Fruit fly (Drosophila melanogaster) whole organism, embryonic: ENCODE results near the gene Jon66Cii.

Experiments
- Atf-2 ChIP-seq: fragments of 200-800 bp; sonication (Bioruptor generic); optimal IDR thresholded peaks from 2 replicates; lab custom pipeline; 2016; ENCODE audit warnings: missing biosample characterization, missing genetic modification characterization
- CG10209 ChIP-seq: fragments of 200-800 bp; sonication (Bioruptor generic); optimal IDR thresholded peaks from 3 replicates; lab custom pipeline; 2017; ENCODE audit warnings: missing biosample characterization, mild to moderate bottlenecking, missing genetic modification characterization, missing genetic modification reagents
- CG10979 ChIP-seq: fragments of 200-800 bp; sonication (Bioruptor generic); optimal IDR thresholded peaks from 2 replicates; lab custom pipeline; 2018; ENCODE audit warnings: missing biosample characterization, mild to moderate bottlenecking, missing genetic modification characterization, moderate library complexity
- CG11560 ChIP-seq: fragments of 200-800 bp; sonication (Bioruptor generic); IDR thresholded peaks from 3 replicates; pipeline ENCODE4 v1.3.6; 2022; ENCODE audit warnings: missing biosample characterization, missing genetic modification characterization
- CG12155 ChIP-seq: fragments of 200-800 bp; sonication (Bioruptor generic); optimal IDR thresholded peaks from 3 replicates; lab custom pipeline; 2016; ENCODE audit warnings: missing biosample characterization, missing genetic modification characterization
- CG12236 ChIP-seq: fragments of 200-800 bp; sonication (Bioruptor generic); optimal IDR thresholded peaks from 2 replicates; lab custom pipeline; 2016; ENCODE audit warnings: missing biosample characterization, missing genetic modification characterization
- CG12391 ChIP-seq: fragments of 200-800 bp; sonication (Bioruptor generic); optimal IDR thresholded peaks from 3 replicates; lab custom pipeline; 2018; ENCODE audit warnings: missing biosample characterization, mild to moderate bottlenecking, missing genetic modification characterization, moderate library complexity
- CG14014 ChIP-seq: fragments of 200-800 bp; sonication (Bioruptor generic); IDR thresholded peaks from 2 replicates; pipeline ENCODE4 v1.3.6; 2022; ENCODE audit warnings: missing biosample characterization, missing genetic modification characterization
- CG14710 ChIP-seq: fragments of 200-800 bp; sonication (Bioruptor generic); optimal IDR thresholded peaks from 3 replicates; lab custom pipeline; 2019; ENCODE audit warnings: missing biosample characterization, mild to moderate bottlenecking, missing genetic modification characterization, moderate library complexity
- CG14965 ChIP-seq: fragments of 200-800 bp; sonication (Bioruptor generic); optimal IDR thresholded peaks from 2 replicates; lab custom pipeline; 2016; ENCODE audit warnings: missing biosample characterization, missing genetic modification characterization, borderline replicate concordance
- CG17612 ChIP-seq: fragments of 200-800 bp; sonication (Bioruptor generic); IDR thresholded peaks from 2 replicates; pipeline ENCODE4 v1.3.6; 2022; ENCODE audit warnings: missing biosample characterization, missing genetic modification characterization
- CG18619 ChIP-seq: fragments of 200-800 bp; sonication (Bioruptor generic); optimal IDR thresholded peaks from 3 replicates; lab custom pipeline; 2017; ENCODE audit warnings: missing biosample characterization, mild to moderate bottlenecking, missing genetic modification characterization
- CG2129 ChIP-seq: fragments of 200-800 bp; sonication (Bioruptor generic); IDR thresholded peaks from 2 replicates; pipeline ENCODE4 v1.3.6; 2022; ENCODE audit warnings: missing biosample characterization, missing genetic modification characterization; ENCODE audit not compliant: partially characterized antibody
- CG30020 ChIP-seq: fragments of 200-800 bp; optimal IDR thresholded peaks from 2 replicates; lab custom pipeline; 2019; ENCODE audit warnings: missing biosample characterization, mild to moderate bottlenecking, missing genetic modification characterization, moderate library complexity
- CG32532 ChIP-seq: fragments of 200-800 bp; sonication (Bioruptor generic); IDR thresholded peaks from 2 replicates; pipeline ENCODE4 v1.3.6; 2022; ENCODE audit warnings: missing biosample characterization, missing genetic modification characterization
- CG3726 ChIP-seq: fragments of 200-800 bp; sonication (Bioruptor generic); IDR thresholded peaks from 3 replicates; pipeline ENCODE4, ENCODE4 v1.3.6; 2022; ENCODE audit warnings: missing biosample characterization, missing genetic modification characterization
- CG42726 ChIP-seq: fragments of 200-800 bp; sonication (Bioruptor generic); IDR thresholded peaks from 2 replicates; pipeline ENCODE4 v1.3.6; 2022; ENCODE audit warnings: missing biosample characterization, missing genetic modification characterization; ENCODE audit not compliant: partially characterized antibody
- CG4360 ChIP-seq: fragments of 200-800 bp; sonication (Bioruptor generic); IDR thresholded peaks from 2 replicates; pipeline ENCODE4 v1.3.6; 2022; ENCODE audit warnings: missing biosample characterization, missing genetic modification characterization
- CG4730 ChIP-seq: fragments of 200-800 bp; sonication (Bioruptor generic); IDR thresholded peaks from 2 replicates; pipeline ENCODE4 v1.3.6; 2022; ENCODE audit warnings: missing biosample characterization, missing genetic modification characterization
- CG6272 ChIP-seq: fragments of 200-800 bp; sonication (Bioruptor generic); IDR thresholded peaks from 2 replicates; pipeline ENCODE4 v1.3.6; 2022; ENCODE audit warnings: missing biosample characterization, missing genetic modification characterization
- CG7786 ChIP-seq: fragments of 200-800 bp; sonication (Bioruptor generic); optimal IDR thresholded peaks from 2 replicates; lab custom pipeline; 2016; ENCODE audit warnings: missing biosample characterization, missing genetic modification characterization
- CG8478 ChIP-seq: fragments of >200 bp; optimal IDR thresholded peaks from 2 replicates; lab custom pipeline; 2018
- CkIIα-i1 ChIP-seq: fragments of 200-800 bp; sonication (Bioruptor generic); IDR thresholded peaks from 2 replicates; pipeline ENCODE4 v1.3.6; 2022; ENCODE audit warnings: missing biosample characterization, missing genetic modification characterization
- HLH54F ChIP-seq: fragments of 200-800 bp; sonication (Bioruptor generic); optimal IDR thresholded peaks from 3 replicates; lab custom pipeline; 2016; ENCODE audit warnings: missing biosample characterization, missing genetic modification characterization
- Hsf ChIP-seq: fragments of 200-800 bp; sonication (Bioruptor generic); optimal IDR thresholded peaks from 3 replicates; lab custom pipeline; 2016; ENCODE audit warnings: missing biosample characterization, missing genetic modification characterization
- NC2α ChIP-seq: fragments of 200-800 bp; sonication (Bioruptor generic); optimal IDR thresholded peaks from 2 replicates; lab custom pipeline; 2016; ENCODE audit warnings: missing biosample characterization, missing genetic modification characterization
- NFAT ChIP-seq: fragments of 200-800 bp; sonication (Bioruptor generic); IDR thresholded peaks from 2 replicates; pipeline ENCODE4 v1.3.6; 2022; ENCODE audit warnings: missing biosample characterization, missing genetic modification characterization
- Side ChIP-seq: fragments of 200-800 bp; sonication (Bioruptor generic); optimal IDR thresholded peaks from 2 replicates; lab custom pipeline; 2016; ENCODE audit warnings: missing biosample characterization, missing genetic modification characterization
- Tbp ChIP-seq: fragments of >200 bp; optimal IDR thresholded peaks from 2 replicates; lab custom pipeline; 2018; ENCODE audit warnings: missing biosample characterization, missing genetic modification characterization
- ato ChIP-seq: fragments of 200-800 bp; sonication (Bioruptor generic); IDR thresholded peaks from 2 replicates; pipeline ENCODE4 v1.3.6; 2022; ENCODE audit warnings: missing biosample characterization, missing genetic modification characterization; ENCODE audit not compliant: partially characterized antibody
- bowl ChIP-seq: fragments of 200-800 bp; sonication (Bioruptor generic); IDR thresholded peaks from 2 replicates; pipeline ENCODE4 v1.3.6; 2022; ENCODE audit warnings: missing biosample characterization, missing genetic modification characterization
- bsh ChIP-seq, 2 experiments: fragments of 200-800 bp; sonication (Bioruptor generic); optimal IDR thresholded peaks; 2 replicates each; lab custom pipeline; 2017 to 2018; ENCODE audit warnings: mild to moderate bottlenecking in 2 of 2, missing biosample characterization in 2 of 2, missing genetic modification characterization in 2 of 2, moderate library complexity in 1 of 2
- cg ChIP-seq: fragments of 200-800 bp; sonication (Bioruptor generic); optimal IDR thresholded peaks from 3 replicates; lab custom pipeline; 2019; ENCODE audit warnings: missing biosample characterization, mild to moderate bottlenecking, missing genetic modification characterization, moderate library complexity
- chif ChIP-seq, 2 experiments: fragments of 200-800 bp; sonication (Bioruptor generic); optimal IDR thresholded peaks; 3 replicates each; lab custom pipeline; 2016; ENCODE audit warnings: missing biosample characterization in 2 of 2, missing genetic modification characterization in 2 of 2
- da ChIP-seq: fragments of 200-800 bp; sonication (Bioruptor generic); optimal IDR thresholded peaks from 2 replicates; lab custom pipeline; 2016; ENCODE audit warnings: missing biosample characterization, missing genetic modification characterization
- dpn ChIP-seq, 2 experiments: fragments of 200-800 bp; sonication (Bioruptor generic); optimal IDR thresholded peaks; 3 replicates each; lab custom pipeline; 2016; ENCODE audit warnings: missing biosample characterization in 2 of 2, missing genetic modification characterization in 2 of 2
- emc ChIP-seq: fragments of 200-800 bp; sonication (Bioruptor generic); optimal IDR thresholded peaks from 2 replicates; lab custom pipeline; 2016; ENCODE audit warnings: missing biosample characterization, missing genetic modification characterization
- eyg ChIP-seq: fragments of 200-800 bp; sonication (Bioruptor generic); optimal IDR thresholded peaks from 3 replicates; lab custom pipeline; 2016; ENCODE audit warnings: missing biosample characterization, missing genetic modification characterization
- fd102C ChIP-seq: fragments of 200-800 bp; sonication (Bioruptor generic); optimal IDR thresholded peaks from 2 replicates; lab custom pipeline; 2018; ENCODE audit warnings: missing biosample characterization, mild to moderate bottlenecking, missing genetic modification characterization, moderate library complexity
- fd3F ChIP-seq: fragments of 200-800 bp; sonication (Bioruptor generic); optimal IDR thresholded peaks from 2 replicates; lab custom pipeline; 2018; ENCODE audit warnings: missing biosample characterization, mild to moderate bottlenecking, missing genetic modification characterization, moderate library complexity
- fru ChIP-seq: fragments of >200 bp; optimal IDR thresholded peaks from 2 replicates; lab custom pipeline; 2017
- grn ChIP-seq: fragments of 200-800 bp; sonication (Bioruptor generic); optimal IDR thresholded peaks from 3 replicates; lab custom pipeline; 2017; ENCODE audit warnings: missing biosample characterization, missing genetic modification characterization
- ham ChIP-seq: fragments of 200-800 bp; sonication (Bioruptor generic); IDR thresholded peaks from 2 replicates; pipeline ENCODE4 v1.3.6; 2022; ENCODE audit warnings: missing biosample characterization, missing genetic modification characterization
- hbn ChIP-seq: fragments of 200-800 bp; sonication (Bioruptor generic); IDR thresholded peaks from 2 replicates; pipeline ENCODE4 v1.3.6; 2022; ENCODE audit warnings: missing biosample characterization, missing genetic modification characterization; ENCODE audit not compliant: partially characterized antibody
- ind ChIP-seq: fragments of 200-800 bp; sonication (Bioruptor generic); optimal IDR thresholded peaks from 3 replicates; lab custom pipeline; 2016; ENCODE audit warnings: missing biosample characterization, missing genetic modification characterization
- klu ChIP-seq: fragments of 200-800 bp; sonication (Bioruptor generic); IDR thresholded peaks from 2 replicates; pipeline ENCODE4 v1.3.6; 2022; ENCODE audit warnings: missing biosample characterization, missing genetic modification characterization
- kni ChIP-seq: fragments of 200-800 bp; sonication (Bioruptor generic); optimal IDR thresholded peaks from 3 replicates; lab custom pipeline; 2017; ENCODE audit warnings: mild to moderate bottlenecking, missing biosample characterization, missing genetic modification reagents, missing genetic modification characterization
- seq ChIP-seq: fragments of 200-800 bp; sonication (Bioruptor generic); IDR thresholded peaks from 2 replicates; pipeline ENCODE4 v1.3.6; 2022; ENCODE audit warnings: missing biosample characterization, missing genetic modification characterization
- shn ChIP-seq: fragments of 200-800 bp; sonication (Bioruptor generic); optimal IDR thresholded peaks from 3 replicates; lab custom pipeline; 2016; ENCODE audit warnings: missing biosample characterization, missing genetic modification characterization
- tgo ChIP-seq: fragments of 200-800 bp; sonication (Bioruptor generic); IDR thresholded peaks from 3 replicates; pipeline ENCODE4 v1.3.6; 2022; ENCODE audit warnings: missing biosample characterization, missing genetic modification characterization
- tna ChIP-seq: fragments of 200-800 bp; sonication (Bioruptor generic); IDR thresholded peaks from 2 replicates; pipeline ENCODE4 v1.3.6; 2022; ENCODE audit warnings: missing biosample characterization, missing genetic modification characterization; ENCODE audit not compliant: partially characterized antibody

Jon66Cii gene

dm6 chr3L:8398763-8399445, 5.5 kb upstream of the Jon66Cii start (continued):
- TF ChIP-seq tna (GFP tag; lab: Robert Waterston, UW) (no peak), ato (GFP tag; lab: Robert Waterston, UW) (no peak), shn (GFP tag; lab: Kevin White, UChicago) (no peak), kni (GFP tag; lab: Kevin White, UChicago) (no peak), CG42726 (GFP tag; lab: Robert Waterston, UW) (no peak), CG30020 (tag; lab: Kevin White, UChicago) (no peak), CG3726 (GFP tag; lab: Robert Waterston, UW) (no peak), CG14014 (GFP tag; lab: Robert Waterston, UW) (no peak), CG4730 (GFP tag; lab: Robert Waterston, UW) (no peak), CG6272 (GFP tag; lab: Robert Waterston, UW) (peak; percentile 31; the same call in 1 of the 2 replicates), CG17612 (GFP tag; lab: Robert Waterston, UW) (no peak), klu (GFP tag; lab: Robert Waterston, UW) (no peak), cg (GFP tag; lab: Kevin White, UChicago) (no peak), Tbp (GFP tag; lab: Kevin White, UChicago) (no peak), ham (no peak), seq (GFP tag; lab: Robert Waterston, UW) (no peak), CG2129 (GFP tag; lab: Robert Waterston, UW) (no peak), CG4360 (GFP tag; lab: Robert Waterston, UW) (no peak), CG11560 (tag; lab: Robert Waterston, UW) (no peak), emc (GFP tag; lab: Kevin White, UChicago) (no peak), HLH54F (GFP tag; lab: Kevin White, UChicago) (no peak), CG12155 (GFP tag; lab: Kevin White, UChicago) (peak; percentile 14), CG12391 (tag; lab: Kevin White, UChicago) (peak; percentile 16), ind (GFP tag; lab: Kevin White, UChicago) (peak; percentile 56), CG14710 (tag; lab: Kevin White, UChicago) (peak; percentile 6), dpn (GFP tag; optimal IDR thresholded peaks at IDR 0.05; lab: Kevin White, UChicago) (peak in 1 of 2 experiments; percentile 37), CG18619 (no peak), grn (GFP tag; lab: Kevin White, UChicago) (no peak), fd102C (no peak), bowl (GFP tag; lab: Robert Waterston, UW) (no peak), hbn (GFP tag; lab: Robert Waterston, UW) (no peak), NFAT (no peak), NC2α (GFP tag; lab: Kevin White, UChicago) (no peak), CkIIα-i1 (GFP tag; lab: Robert Waterston, UW) (no peak), CG14965 (GFP tag; lab: Kevin White, UChicago) (no peak), Atf-2 (GFP tag; lab: Kevin White, UChicago) (no peak), eyg (GFP tag; lab: Kevin White, UChicago) (peak; percentile 16), CG12236 (GFP tag; lab: Kevin White, UChicago) (no peak), CG7786 (peak; percentile 38), fru (lab: Kevin White, UChicago) (no peak), CG10209 (GFP tag; lab: Kevin White, UChicago) (no peak), Hsf (GFP tag; lab: Kevin White, UChicago) (peak; percentile 36), bsh (GFP tag; optimal IDR thresholded peaks at IDR 0.05; lab: Kevin White, UChicago) (peak in 1 of 2 experiments; percentile 45), da (GFP tag; lab: Kevin White, UChicago) (no peak), CG8478 (lab: Kevin White, UChicago) (no peak), chif (GFP tag; optimal IDR thresholded peaks at IDR 0.05; lab: Kevin White, UChicago) (peak; percentile 14 to 43), Side (GFP tag; lab: Kevin White, UChicago) (no peak), tgo (GFP tag; lab: Robert Waterston, UW) (no peak), fd3F (GFP tag; lab: Kevin White, UChicago) (no peak), CG10979 (tag; lab: Kevin White, UChicago) (peak; percentile 47), CG32532 (peak; percentile 47; the same call in 1 of the 2 replicates)
